Worm (Caenorhabditis elegans): ENCODE measurements around the gene pdf-1.

The pdf-1 gene

DNA sequence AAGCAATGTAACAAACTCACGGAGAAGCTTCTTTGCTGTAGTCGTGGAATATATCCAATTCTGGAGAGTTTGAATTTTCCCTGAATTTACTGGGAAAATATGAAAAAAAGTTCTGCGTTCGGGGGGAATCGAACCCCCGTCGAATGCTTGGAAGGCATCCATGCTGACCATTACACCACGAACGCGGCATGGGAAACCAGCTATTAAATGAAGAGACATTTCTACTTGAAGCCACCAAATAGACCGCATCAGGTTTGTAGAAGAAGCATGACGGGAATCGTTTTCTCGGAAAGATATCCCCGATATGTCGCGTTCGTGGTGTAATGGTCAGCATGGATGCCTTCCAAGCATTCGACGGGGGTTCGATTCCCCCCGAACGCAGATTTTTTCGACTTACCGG, 23.8 kb downstream of the pdf-1 start (continued):
- TF ChIP-seq B0261.1 (tag; optimal IDR thresholded peaks at IDR 0.05) (peak; percentile 74), ztf-26 (tag; optimal IDR thresholded peaks at IDR 0.05) (peak; percentile 26), ZK185.1 (tag; optimal IDR thresholded peaks at IDR 0.05; ENCODE audit: poor library complexity, severe bottlenecking) (peak; percentile 52), let-526 (GFP tag; IDR thresholded peaks at IDR 0.05) (peak; percentile 53; the same call in 1 of the 2 replicates), K12H6.12 (tag; optimal IDR thresholded peaks at IDR 0.05) (peak; percentile 13), ama-1 (optimal IDR thresholded peaks at IDR 0.05) (no peak), ama-1 (GFP tag; optimal IDR thresholded peaks at IDR 0.05) (peak in 1 of 2 experiments; percentile 48), Y95B8A.8 (GFP tag; IDR thresholded peaks at IDR 0.05) (no peak), repo-1 (tag; optimal IDR thresholded peaks at IDR 0.05) (no peak), sptf-2 (GFP tag; optimal IDR thresholded peaks at IDR 0.05) (no peak), die-1 (tag; optimal IDR thresholded peaks at IDR 0.05) (peak; percentile 75), cebp-1 (GFP tag; IDR thresholded peaks at IDR 0.05) (no peak), cebp-1 (tag; optimal IDR thresholded peaks at IDR 0.05) (peak; percentile 50), ztf-25 (GFP tag; IDR thresholded peaks at IDR 0.05) (0 out of 2 replicates have a peak, but pooled peaks have one; percentile 7), nfyb-1 (GFP tag; IDR thresholded peaks at IDR 0.05) (peak; percentile 67; the same call in 1 of the 2 replicates), rcor-1 (GFP tag; IDR thresholded peaks at IDR 0.05) (peak; percentile 19; the same call in 1 of the 2 replicates), aptf-3 (GFP tag; IDR thresholded peaks at IDR 0.05) (no peak), lin-54 (GFP tag; optimal IDR thresholded peaks at IDR 0.05) (peak; percentile 15), tbp1 (GFP tag; optimal IDR thresholded peaks at IDR 0.05) (peak; percentile 91)

- TF ChIP-seq F39B2.1 (GFP tag; IDR thresholded peaks at IDR 0.05) (no peak), lin-35 (GFP tag; optimal IDR thresholded peaks at IDR 0.05) (peak in 1 of 3 experiments; percentile 60), Y67H2A.10 (GFP tag; conservative IDR thresholded peaks at IDR 0.05) (0 out of 2 replicates have a peak, but pooled peaks have one; percentile 38), nfyb-1 (GFP tag; IDR thresholded peaks at IDR 0.05) (peak; percentile 81), nhr-80 (tag; optimal IDR thresholded peaks at IDR 0.05) (peak; percentile 8), F49E8.2 (tag; optimal IDR thresholded peaks at IDR 0.05; ENCODE audit: insufficient read depth) (peak; percentile 76), repo-1 (tag; optimal IDR thresholded peaks at IDR 0.05) (peak; percentile 54), snpc-4 (GFP tag; optimal IDR thresholded peaks at IDR 0.05) (peak; percentile 61), snpc-4 (tag; optimal IDR thresholded peaks at IDR 0.05) (peak in 1 of 4 experiments; percentile 54), nhr-27 (tag; optimal IDR thresholded peaks at IDR 0.05) (peak; percentile 40), B0261.1 (tag; optimal IDR thresholded peaks at IDR 0.05) (peak; percentile 95), ceh-79 (tag; optimal IDR thresholded peaks at IDR 0.05) (no peak), Y53G8AR.9 (GFP tag; conservative IDR thresholded peaks at IDR 0.05) (peak; percentile 62; the same call in 1 of the 2 replicates), pbrm-1 (GFP tag; IDR thresholded peaks at IDR 0.05) (peak; percentile 85), lin-40 (tag; optimal IDR thresholded peaks at IDR 0.05) (peak; percentile 21), nhr-120 (GFP tag; IDR thresholded peaks at IDR 0.05) (0 out of 2 replicates have a peak, but pooled peaks have one; percentile 40), ceh-40 (GFP tag; IDR thresholded peaks at IDR 0.05) (0 out of 2 replicates have a peak, but pooled peaks have one; percentile 62), madf-10 (tag; optimal IDR thresholded peaks at IDR 0.05) (peak; percentile 57), D2030.7 (GFP tag; IDR thresholded peaks at IDR 0.05) (peak; percentile 85), ztf-25 (GFP tag; IDR thresholded peaks at IDR 0.05) (peak; percentile 93), tlf-1 (GFP tag; optimal IDR thresholded peaks at IDR 0.05) (peak; percentile 46), T07F8.4 (tag; optimal IDR thresholded peaks at IDR 0.05) (no peak), hmg-1.2 (GFP tag; IDR thresholded peaks at IDR 0.05) (peak; percentile 85), lir-1 (GFP tag; conservative IDR thresholded peaks at IDR 0.05) (peak; percentile 38; the same call in 1 of the 2 replicates), hrde-1 (tag; optimal IDR thresholded peaks at IDR 0.05; ENCODE audit: borderline replicate concordance) (peak; percentile 85), F52B5.7 (tag; optimal IDR thresholded peaks at IDR 0.05) (peak; percentile 66), Y79H2A.3 (GFP tag; conservative IDR thresholded peaks at IDR 0.05) (peak; percentile 72; the same call in 1 of the 2 replicates), rpc-1 (optimal IDR thresholded peaks at IDR 0.05) (peak; percentile 86), rpc-1 (tag; optimal IDR thresholded peaks at IDR 0.05) (peak; percentile 93), bed-2 (GFP tag; IDR thresholded peaks at IDR 0.05) (no peak), ceh-100 (GFP tag; IDR thresholded peaks at IDR 0.05) (0 out of 2 replicates have a peak, but pooled peaks have one; percentile 56), sptf-2 (GFP tag; optimal IDR thresholded peaks at IDR 0.05) (no peak), dpl-1 (GFP tag; optimal IDR thresholded peaks at IDR 0.05) (no peak), aptf-3 (GFP tag; IDR thresholded peaks at IDR 0.05) (no peak)
Measured at ce11 chrIII:6887574-6887973, 24.7 kb downstream of the pdf-1 start.

Data from whole organism, young adult.